Fruit fly (Drosophila melanogaster): Measurements from ENCODE around the gene Rox8.

The Rox8 gene

dm6 chr3R:24025715-24026467, 22.2 kb downstream of the Rox8 start (continued):
- TF ChIP-seq pnt (GFP tag; optimal IDR thresholded peaks at IDR 0.05) (peak; percentile 9), vfl (GFP tag; optimal IDR thresholded peaks at IDR 0.05) (no peak), CG31441 (GFP tag; IDR thresholded peaks at IDR 0.05) (peak; percentile 51), CG1602 (GFP tag; optimal IDR thresholded peaks at IDR 0.05) (peak; percentile 18), ap (GFP tag; IDR thresholded peaks at IDR 0.05) (peak; percentile 25; the same call in 1 of the 2 replicates), CG10654 (GFP tag; optimal IDR thresholded peaks at IDR 0.05) (peak; percentile 10), Jarid2 (GFP tag; optimal IDR thresholded peaks at IDR 0.05) (no peak), gsb-n (tag; optimal IDR thresholded peaks at IDR 0.05) (no peak), CG30403 (GFP tag; optimal IDR thresholded peaks at IDR 0.05) (peak; percentile 27), grau (tag; optimal IDR thresholded peaks at IDR 0.05) (peak; percentile 54), ATbp (GFP tag; optimal IDR thresholded peaks at IDR 0.05) (peak; percentile 7), CG14667 (GFP tag; IDR thresholded peaks at IDR 0.05) (no peak), CG34224 (GFP tag; IDR thresholded peaks at IDR 0.05; ENCODE audit: partially characterized antibody) (no peak), Hey (tag; optimal IDR thresholded peaks at IDR 0.05) (no peak), mld (GFP tag; IDR thresholded peaks at IDR 0.05; ENCODE audit: partially characterized antibody) (0 out of 3 replicates have a peak, but pooled peaks have one; percentile 22), CG9215 (GFP tag; IDR thresholded peaks at IDR 0.05) (no peak), CG14860 (GFP tag; IDR thresholded peaks at IDR 0.05; ENCODE audit: partially characterized antibody) (no peak), pita (GFP tag; optimal IDR thresholded peaks at IDR 0.05) (no peak), chif (GFP tag; optimal IDR thresholded peaks at IDR 0.05) (peak in 1 of 2 experiments; percentile 51), cato (GFP tag; optimal IDR thresholded peaks at IDR 0.05; ENCODE audit: borderline replicate concordance) (no peak), NK7.1 (GFP tag; optimal IDR thresholded peaks at IDR 0.05) (peak; percentile 17), luna (GFP tag; optimal IDR thresholded peaks at IDR 0.05) (no peak), Rfx (GFP tag; IDR thresholded peaks at IDR 0.05) (peak; percentile 54), Camta (GFP tag; optimal IDR thresholded peaks at IDR 0.05) (peak; percentile 35), br (optimal IDR thresholded peaks at IDR 0.05) (no peak), da (GFP tag; optimal IDR thresholded peaks at IDR 0.05) (no peak), nerfin-2 (GFP tag; IDR thresholded peaks at IDR 0.05; ENCODE audit: partially characterized antibody) (no peak), Atf3 (GFP tag; optimal IDR thresholded peaks at IDR 0.05) (peak; percentile 34), Nf-YC (tag; optimal IDR thresholded peaks at IDR 0.05) (no peak), CG2678 (tag; optimal IDR thresholded peaks at IDR 0.05) (peak; percentile 62), CG2712 (tag; optimal IDR thresholded peaks at IDR 0.05) (peak; percentile 65), prd (optimal IDR thresholded peaks at IDR 0.05) (no peak), prd (GFP tag; IDR thresholded peaks at IDR 0.05) (peak; percentile 49; the same call in 2 of the 3 replicates), H2.0 (GFP tag; IDR thresholded peaks at IDR 0.05) (peak; percentile 36; the same call in 1 of the 2 replicates), Dip2 (GFP tag; IDR thresholded peaks at IDR 0.05) (no peak), sc (optimal IDR thresholded peaks at IDR 0.05) (no peak), sc (GFP tag; optimal IDR thresholded peaks at IDR 0.05) (no peak), fd3F (GFP tag; optimal IDR thresholded peaks at IDR 0.05) (no peak), pzg (GFP tag; optimal IDR thresholded peaks at IDR 0.05) (no peak), vvl (GFP tag; IDR thresholded peaks at IDR 0.05) (peak; percentile 58), NC2β (GFP tag; optimal IDR thresholded peaks at IDR 0.05) (no peak), bcd (GFP tag; optimal IDR thresholded peaks at IDR 0.05) (no peak), Eip74EF (GFP tag; optimal IDR thresholded peaks at IDR 0.05) (peak in 1 of 2 experiments; percentile 13), CoRest (tag; optimal IDR thresholded peaks at IDR 0.05) (peak; percentile 22), CG14441 (GFP tag; IDR thresholded peaks at IDR 0.05) (peak; percentile 32; the same call in 1 of the 2 replicates), CG8290 (GFP tag; optimal IDR thresholded peaks at IDR 0.05) (no peak), CG8290 (tag; optimal IDR thresholded peaks at IDR 0.05) (peak in 1 of 2 experiments; percentile 29), CG2120 (GFP tag; optimal IDR thresholded peaks at IDR 0.05) (peak; percentile 38), CG8281 (tag; optimal IDR thresholded peaks at IDR 0.05) (no peak), ro (GFP tag; IDR thresholded peaks at IDR 0.05) (no peak)

All from whole organism, embryonic.